Worm (Caenorhabditis elegans): ENCODE data around the gene pho-10.
A peak's percentile ranks its signal among the peaks of the same experiment; 100 is the strongest.

Gene pho-10

ce11 chrII:9963808-9964207, 43.4 kb upstream of the pho-10 start:
- TF ChIP-seq fos-1 (tag; optimal IDR thresholded peaks at IDR 0.05) (peak; percentile 36), ZK546.5 (tag; optimal IDR thresholded peaks at IDR 0.05) (no peak), Y55F3AM.14 (GFP tag; optimal IDR thresholded peaks at IDR 0.05) (no peak)

ce11 chrII:9960127-9960526, 39.8 kb upstream of the pho-10 start:
- no peak for TF ChIP-seq ceh-82 (tag; optimal IDR thresholded peaks at IDR 0.05)
- TF ChIP-seq ceh-16 (tag; optimal IDR thresholded peaks at IDR 0.05) = no peak
- no peak for TF ChIP-seq sma-9 (GFP tag; optimal IDR thresholded peaks at IDR 0.05)
- no peak for TF ChIP-seq sma-9 (tag; optimal IDR thresholded peaks at IDR 0.05)
- no peak for TF ChIP-seq mbf-1 (tag; optimal IDR thresholded peaks at IDR 0.05)
- TF ChIP-seq alr-1 (tag; optimal IDR thresholded peaks at IDR 0.05) = no peak
- TF ChIP-seq peb-1 (tag; optimal IDR thresholded peaks at IDR 0.05) = no peak
- TF ChIP-seq egl-27 (tag; optimal IDR thresholded peaks at IDR 0.05) = no peak
- no peak for TF ChIP-seq C34F6.9 (tag; optimal IDR thresholded peaks at IDR 0.05)
- TF ChIP-seq F13H6.1 (tag; optimal IDR thresholded peaks at IDR 0.05) = no peak
- TF ChIP-seq nhr-6 (tag; optimal IDR thresholded peaks at IDR 0.05) = no peak
- TF ChIP-seq ztf-1 (GFP tag; conservative IDR thresholded peaks at IDR 0.05) = no peak
- TF ChIP-seq nhr-77 (tag; optimal IDR thresholded peaks at IDR 0.05) = no peak

ce11 chrII:9956116-9956515, 35.7 kb upstream of the pho-10 start:
- TF ChIP-seq nhr-21 (tag; optimal IDR thresholded peaks at IDR 0.05) (no peak), lin-13 (GFP tag; optimal IDR thresholded peaks at IDR 0.05) (no peak), nhr-10 (tag; optimal IDR thresholded peaks at IDR 0.05) (no peak), nhr-25 (tag; optimal IDR thresholded peaks at IDR 0.05) (no peak), lin-11 (tag; optimal IDR thresholded peaks at IDR 0.05) (peak; percentile 10), sma-3 (GFP tag; optimal IDR thresholded peaks at IDR 0.05) (no peak), nhr-6 (tag; optimal IDR thresholded peaks at IDR 0.05) (no peak)

ce11 chrII:9954885-9955284, 34.5 kb upstream of the pho-10 start, which contains the start of gene egl-43:
egl-43 (plus strand) TSS chrII:9955185.
- TF ChIP-seq ama-1 (optimal IDR thresholded peaks at IDR 0.05) = no peak
- no peak for TF ChIP-seq F13H6.1 (tag; optimal IDR thresholded peaks at IDR 0.05)
- TF ChIP-seq ztf-11 (tag; optimal IDR thresholded peaks at IDR 0.05) = no peak
- no peak for TF ChIP-seq egl-27 (tag; optimal IDR thresholded peaks at IDR 0.05)
- no peak for TF ChIP-seq nhr-10 (tag; optimal IDR thresholded peaks at IDR 0.05)
- no peak for TF ChIP-seq elt-1 (tag; optimal IDR thresholded peaks at IDR 0.05)
- no peak for TF ChIP-seq lin-39 (tag; optimal IDR thresholded peaks at IDR 0.05)
- TF ChIP-seq elt-3 (tag; optimal IDR thresholded peaks at IDR 0.05) = no peak
- no peak for TF ChIP-seq ceh-16 (tag; optimal IDR thresholded peaks at IDR 0.05)
- TF ChIP-seq crh-2 (tag; optimal IDR thresholded peaks at IDR 0.05) = no peak
- TF ChIP-seq ztf-1 (GFP tag; conservative IDR thresholded peaks at IDR 0.05) = no peak
- no peak for TF ChIP-seq ceh-82 (tag; optimal IDR thresholded peaks at IDR 0.05)
- no peak for TF ChIP-seq sma-9 (GFP tag; optimal IDR thresholded peaks at IDR 0.05)
- TF ChIP-seq sma-9 (tag; optimal IDR thresholded peaks at IDR 0.05) = no peak
- TF ChIP-seq sma-3 (GFP tag; optimal IDR thresholded peaks at IDR 0.05) = no peak
- no peak for TF ChIP-seq ztf-4 (tag; optimal IDR thresholded peaks at IDR 0.05)

ce11 chrII:9951846-9952245, 31.5 kb upstream of the pho-10 start:
- no peak for TF ChIP-seq lin-13 (GFP tag; optimal IDR thresholded peaks at IDR 0.05)
- no peak for TF ChIP-seq lin-39 (tag; optimal IDR thresholded peaks at IDR 0.05)
- no peak for TF ChIP-seq alr-1 (tag; optimal IDR thresholded peaks at IDR 0.05)
- no peak for TF ChIP-seq ceh-16 (tag; optimal IDR thresholded peaks at IDR 0.05)
- TF ChIP-seq fos-1 (tag; optimal IDR thresholded peaks at IDR 0.05) = no peak
- no peak for TF ChIP-seq aly-2 (tag; optimal IDR thresholded peaks at IDR 0.05)
- no peak for TF ChIP-seq sma-3 (GFP tag; optimal IDR thresholded peaks at IDR 0.05)
- no peak for TF ChIP-seq ceh-82 (tag; optimal IDR thresholded peaks at IDR 0.05)
- no peak for TF ChIP-seq F13H6.1 (tag; optimal IDR thresholded peaks at IDR 0.05)
- TF ChIP-seq mab-5 (tag; optimal IDR thresholded peaks at IDR 0.05) = no peak
- TF ChIP-seq nhr-6 (tag; optimal IDR thresholded peaks at IDR 0.05) = no peak

ce11 chrII:9948662-9949061, 28.3 kb upstream of the pho-10 start:
- TF ChIP-seq aly-2 (tag; optimal IDR thresholded peaks at IDR 0.05) (no peak), mdl-1 (tag; optimal IDR thresholded peaks at IDR 0.05) (no peak), ztf-4 (tag; optimal IDR thresholded peaks at IDR 0.05) (no peak), nhr-11 (tag; optimal IDR thresholded peaks at IDR 0.05) (no peak), mab-5 (tag; optimal IDR thresholded peaks at IDR 0.05) (no peak), nhr-237 (tag; optimal IDR thresholded peaks at IDR 0.05) (no peak), lin-11 (tag; optimal IDR thresholded peaks at IDR 0.05) (no peak), sma-9 (GFP tag; optimal IDR thresholded peaks at IDR 0.05) (no peak), sma-9 (tag; optimal IDR thresholded peaks at IDR 0.05) (no peak), ama-1 (optimal IDR thresholded peaks at IDR 0.05) (no peak), R02D3.7 (tag; optimal IDR thresholded peaks at IDR 0.05) (no peak), sem-4 (tag; optimal IDR thresholded peaks at IDR 0.05) (no peak), ceh-16 (tag; optimal IDR thresholded peaks at IDR 0.05) (no peak), blmp-1 (tag; optimal IDR thresholded peaks at IDR 0.05; ENCODE audit: insufficient read depth) (no peak)

Data from whole organism, L2 larva.